Worm (Caenorhabditis elegans) whole organism, young adult: ENCODE results near the gene F38A1.8.

Source experiments
- B0261.1 ChIP-seq: sonication (generic microtip); optimal IDR thresholded peaks from 2 replicates; lab custom pipeline; 2016; ENCODE audit warnings: mild to moderate bottlenecking, missing genetic modification characterization, moderate library complexity, missing compliant biosample characterization
- C06A6.2 ChIP-seq: fragments of 200-800 bp; sonication (Bioruptor generic); conservative IDR thresholded peaks from 2 replicates; pipeline ENCODE4 v1.3.6; 2022; ENCODE audit warnings: missing genetic modification characterization, missing compliant biosample characterization
- F10E7.11 ChIP-seq: sonication (generic microtip); optimal IDR thresholded peaks from 2 replicates; lab custom pipeline; 2017; ENCODE audit warnings: mild to moderate bottlenecking, missing genetic modification characterization, moderate library complexity, missing compliant biosample characterization
- F37B4.10 ChIP-seq: fragments of 200-800 bp; sonication (Bioruptor generic); IDR thresholded peaks from 2 replicates; pipeline ENCODE4 v1.3.6; 2022; ENCODE audit warnings: missing genetic modification characterization, missing compliant biosample characterization
- F39B2.1 ChIP-seq: fragments of 200-800 bp; sonication (Bioruptor generic); IDR thresholded peaks from 2 replicates; pipeline ENCODE4 v1.3.6; 2022; ENCODE audit warnings: missing genetic modification reagents, missing genetic modification characterization, missing compliant biosample characterization
- F52B5.7 ChIP-seq: sonication (generic microtip); optimal IDR thresholded peaks from 2 replicates; lab custom pipeline; 2016; ENCODE audit warnings: mild to moderate bottlenecking, missing genetic modification characterization, missing compliant biosample characterization
- F55B11.4 ChIP-seq: sonication (generic microtip); optimal IDR thresholded peaks from 2 replicates; lab custom pipeline; 2016; ENCODE audit warnings: missing compliant biosample characterization, missing genetic modification characterization, borderline replicate concordance; ENCODE audit not compliant: insufficient read depth
- K11D2.4 ChIP-seq: fragments of 200-800 bp; sonication (Bioruptor generic); IDR thresholded peaks from 2 replicates; pipeline ENCODE4 v1.3.6; 2022; ENCODE audit warnings: missing genetic modification reagents, missing genetic modification characterization, missing compliant biosample characterization
- T07F8.4 ChIP-seq: sonication (generic microtip); optimal IDR thresholded peaks from 2 replicates; lab custom pipeline; 2016; ENCODE audit warnings: mild to moderate bottlenecking, missing genetic modification characterization, moderate library complexity, missing compliant biosample characterization
- Y79H2A.3 ChIP-seq: fragments of 200-800 bp; sonication (Bioruptor generic); conservative IDR thresholded peaks from 2 replicates; pipeline ENCODE4 v1.3.6; 2022; ENCODE audit warnings: missing genetic modification reagents, missing genetic modification characterization, missing compliant biosample characterization
- Y95B8A.8 ChIP-seq: fragments of 200-800 bp; sonication (Bioruptor generic); IDR thresholded peaks from 2 replicates; pipeline ENCODE4 v1.3.6; 2022; ENCODE audit warnings: missing genetic modification reagents, missing genetic modification characterization, missing compliant biosample characterization
- ZK185.1 ChIP-seq: sonication (generic microtip); optimal IDR thresholded peaks from 2 replicates; lab custom pipeline; 2016; ENCODE audit warnings: mild to moderate bottlenecking, missing genetic modification characterization, missing compliant biosample characterization; ENCODE audit not compliant: poor library complexity, severe bottlenecking
- attf-3 ChIP-seq: fragments of 200-800 bp; sonication (Bioruptor generic); conservative IDR thresholded peaks from 2 replicates; pipeline ENCODE4 v1.3.6; 2022; ENCODE audit warnings: missing genetic modification reagents, missing genetic modification characterization, missing compliant biosample characterization
- attf-5 ChIP-seq: fragments of 200-800 bp; sonication (Bioruptor generic); optimal IDR thresholded peaks from 2 replicates; lab custom pipeline; 2018; ENCODE audit warnings: mild to moderate bottlenecking, missing genetic modification characterization, missing compliant biosample characterization
- attf-6 ChIP-seq: fragments of 200-800 bp; sonication (Bioruptor generic); IDR thresholded peaks from 2 replicates; pipeline ENCODE4 v1.3.6; 2022; ENCODE audit warnings: missing genetic modification reagents, missing genetic modification characterization, missing compliant biosample characterization
- bed-2 ChIP-seq: fragments of 200-800 bp; sonication (Bioruptor generic); IDR thresholded peaks from 2 replicates; pipeline ENCODE4 v1.3.6; 2022; ENCODE audit warnings: missing genetic modification reagents, missing genetic modification characterization, missing compliant biosample characterization
- ccch-3 ChIP-seq: fragments of 200-800 bp; sonication (Bioruptor generic); optimal IDR thresholded peaks from 2 replicates; lab custom pipeline; 2018; ENCODE audit warnings: mild to moderate bottlenecking, missing genetic modification characterization, missing compliant biosample characterization
- cebp-2 ChIP-seq: fragments of 200-800 bp; sonication (Bioruptor generic); IDR thresholded peaks from 2 replicates; pipeline ENCODE4 v1.3.6; 2022; ENCODE audit warnings: missing genetic modification characterization, missing compliant biosample characterization
- ceh-100 ChIP-seq: fragments of 200-800 bp; sonication (Bioruptor generic); IDR thresholded peaks from 2 replicates; pipeline ENCODE4 v1.3.6; 2022; ENCODE audit warnings: missing genetic modification reagents, missing genetic modification characterization, missing compliant biosample characterization
- ceh-40 ChIP-seq: fragments of 200-800 bp; sonication (Bioruptor generic); IDR thresholded peaks from 2 replicates; pipeline ENCODE4 v1.3.6; 2022; ENCODE audit warnings: missing genetic modification characterization, missing compliant biosample characterization
- ceh-79 ChIP-seq: sonication (generic microtip); optimal IDR thresholded peaks from 2 replicates; lab custom pipeline; 2017; ENCODE audit warnings: mild to moderate bottlenecking, missing genetic modification characterization, missing compliant biosample characterization
- dox-1 ChIP-seq: fragments of 200-800 bp; sonication (Bioruptor generic); IDR thresholded peaks from 2 replicates; pipeline ENCODE4 v1.3.6; 2022; ENCODE audit warnings: missing genetic modification reagents, missing genetic modification characterization, missing compliant biosample characterization
- egl-18 ChIP-seq: fragments of 200-800 bp; sonication (Bioruptor generic); IDR thresholded peaks from 2 replicates; pipeline ENCODE4 v1.3.6; 2022; ENCODE audit warnings: missing genetic modification reagents, missing genetic modification characterization, missing compliant biosample characterization
- egrh-3 ChIP-seq: fragments of 200-800 bp; sonication (Bioruptor generic); IDR thresholded peaks from 2 replicates; pipeline ENCODE4 v1.3.6; 2022; ENCODE audit warnings: missing genetic modification reagents, missing genetic modification characterization, missing compliant biosample characterization
- ekl-4 ChIP-seq: fragments of 200-800 bp; sonication (Bioruptor generic); IDR thresholded peaks from 2 replicates; pipeline ENCODE4 v1.3.6; 2022; ENCODE audit warnings: missing genetic modification reagents, missing genetic modification characterization, missing compliant biosample characterization
- him-1 ChIP-seq: sonication (generic microtip); optimal IDR thresholded peaks from 2 replicates; lab custom pipeline; 2016; ENCODE audit warnings: missing genotype, missing genetic modification reagents, missing genetic modification characterization, missing compliant biosample characterization
- hlh-12 ChIP-seq: sonication (generic microtip); optimal IDR thresholded peaks from 2 replicates; lab custom pipeline; 2016; ENCODE audit warnings: missing genetic modification characterization, missing compliant biosample characterization
- hmg-1.2 ChIP-seq: fragments of 200-800 bp; sonication (Bioruptor generic); IDR thresholded peaks from 2 replicates; pipeline ENCODE4 v1.3.6; 2022; ENCODE audit warnings: missing genetic modification reagents, missing genetic modification characterization, missing compliant biosample characterization
- hrde-1 ChIP-seq: sonication (generic microtip); optimal IDR thresholded peaks from 2 replicates; lab custom pipeline; 2016; ENCODE audit warnings: missing genetic modification characterization, mild to moderate bottlenecking, missing compliant biosample characterization, moderate library complexity, missing genotype, missing genetic modification reagents, borderline replicate concordance
- madf-3 ChIP-seq: fragments of 200-800 bp; sonication (Bioruptor generic); IDR thresholded peaks from 2 replicates; pipeline ENCODE4 v1.3.6; 2022; ENCODE audit warnings: missing genetic modification reagents, missing genetic modification characterization, missing compliant biosample characterization
- madf-6 ChIP-seq: fragments of 200-800 bp; sonication (Bioruptor generic); IDR thresholded peaks from 2 replicates; pipeline ENCODE4 v1.3.6; 2022; ENCODE audit warnings: missing genetic modification reagents, missing genetic modification characterization, missing compliant biosample characterization
- mes-4 ChIP-seq: sonication (generic microtip); optimal IDR thresholded peaks from 2 replicates; lab custom pipeline; 2016; ENCODE audit warnings: missing genotype, missing genetic modification characterization, missing compliant biosample characterization
- nfya-2 ChIP-seq: fragments of 200-800 bp; sonication (Bioruptor generic); IDR thresholded peaks from 2 replicates; pipeline ENCODE4 v1.3.6; 2022; ENCODE audit warnings: missing genetic modification reagents, missing genetic modification characterization, missing compliant biosample characterization
- nfyb-1 ChIP-seq: fragments of 200-800 bp; sonication (Bioruptor generic); IDR thresholded peaks from 2 replicates; pipeline ENCODE4 v1.3.6; 2022; ENCODE audit warnings: missing genetic modification reagents, missing genetic modification characterization, missing compliant biosample characterization
- nhr-179 ChIP-seq: sonication (generic microtip); optimal IDR thresholded peaks from 2 replicates; lab custom pipeline; 2016; ENCODE audit warnings: mild to moderate bottlenecking, missing genetic modification characterization, missing compliant biosample characterization
- nhr-90 ChIP-seq: sonication (generic microtip); optimal IDR thresholded peaks from 2 replicates; lab custom pipeline; 2016; ENCODE audit warnings: missing genotype, mild to moderate bottlenecking, missing genetic modification characterization, missing compliant biosample characterization
- rcor-1 ChIP-seq: fragments of 200-800 bp; sonication (Bioruptor generic); IDR thresholded peaks from 2 replicates; pipeline ENCODE4 v1.3.6; 2022; ENCODE audit warnings: missing genetic modification reagents, missing genetic modification characterization, missing compliant biosample characterization
- rpc-1 ChIP-seq, 2 experiments: fragments of 150-350 bp in 1 of 2; sonication (generic microtip) in 1 of 2; optimal IDR thresholded peaks; 2 replicates each; lab custom pipeline; 2014 to 2018; ENCODE audit warnings: missing biosample characterization in 1 of 2, missing genetic modification characterization in 1 of 2, missing genetic modification reagents in 1 of 2, missing genotype in 1 of 2
- zfh-2 ChIP-seq: fragments of 200-800 bp; sonication (Bioruptor generic); conservative IDR thresholded peaks from 2 replicates; pipeline ENCODE4 v1.3.6; 2022; ENCODE audit warnings: missing genetic modification reagents, missing genetic modification characterization, missing compliant biosample characterization
- ztf-26 ChIP-seq: sonication (generic microtip); optimal IDR thresholded peaks from 2 replicates; lab custom pipeline; 2017; ENCODE audit warnings: missing genetic modification characterization, missing compliant biosample characterization
- ztf-28 ChIP-seq: fragments of 200-800 bp; sonication (Bioruptor generic); IDR thresholded peaks from 2 replicates; pipeline ENCODE4 v1.3.6; 2022; ENCODE audit warnings: missing genetic modification reagents, missing genetic modification characterization, missing compliant biosample characterization

F38A1.8 gene

DNA sequence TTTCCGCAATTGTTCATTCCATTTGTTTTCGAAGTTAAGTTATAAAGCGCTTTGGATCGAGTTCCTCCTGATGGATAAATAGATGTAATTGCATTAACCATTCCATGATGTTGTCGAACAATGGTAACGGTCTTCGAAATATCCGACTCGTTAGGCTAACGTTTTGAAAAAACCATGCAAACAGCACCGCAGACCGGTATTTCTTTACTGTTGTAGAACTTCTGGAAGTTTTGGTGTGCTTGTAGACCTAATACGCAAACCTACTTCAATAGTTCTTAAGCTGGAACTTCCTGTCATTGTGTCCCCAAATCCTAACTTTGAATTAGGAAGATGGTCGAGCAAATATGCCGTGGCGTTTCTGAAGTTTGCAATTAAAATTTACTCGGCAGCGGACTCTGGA lies 5.6 kb upstream of the F38A1.8 start, which contains the start of gene F38A1.9:
F38A1.9 (minus strand) TSS at position 101 of the 400 bp plus-strand sequence.
- TF ChIP-seq attf-3 (GFP tag; lab: Robert Waterston, UW) (no peak), Y95B8A.8 (no peak), F55B11.4 (tag; lab: Kevin White, UChicago) (no peak), nfya-2 (GFP tag; lab: Robert Waterston, UW) (no peak), attf-6 (GFP tag; lab: Robert Waterston, UW) (no peak), zfh-2 (GFP tag; lab: Robert Waterston, UW) (no peak), rpc-1 (optimal IDR thresholded peaks at IDR 0.05; lab: Kevin White, UChicago) (no peak), rpc-1 (tag; optimal IDR thresholded peaks at IDR 0.05; lab: Kevin White, UChicago) (no peak), nfyb-1 (no peak), egrh-3 (GFP tag; lab: Robert Waterston, UW) (no peak), hmg-1.2 (GFP tag; lab: Robert Waterston, UW) (no peak), bed-2 (GFP tag; lab: Robert Waterston, UW) (no peak), cebp-2 (GFP tag; lab: Robert Waterston, UW) (no peak), attf-5 (GFP tag; lab: Kevin White, UChicago) (no peak)

DNA sequence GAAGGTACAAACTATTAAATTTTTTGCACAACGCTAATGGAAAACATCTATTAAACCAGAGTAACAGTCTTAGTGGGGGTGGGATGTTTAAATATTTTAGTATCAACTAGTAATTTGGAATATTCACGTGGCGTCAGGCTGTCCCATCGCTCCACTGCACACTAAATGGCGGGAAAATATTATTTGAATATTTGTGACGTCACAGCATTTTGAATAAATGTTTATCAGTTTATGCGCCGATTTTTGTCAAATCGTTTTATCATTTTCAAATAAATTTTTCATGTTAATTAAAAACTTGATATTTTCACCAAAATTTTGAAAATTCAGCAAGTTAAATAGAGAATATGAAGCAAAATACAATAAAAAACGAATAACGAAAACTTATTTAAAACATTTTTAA lies 3.6 kb upstream of the F38A1.8 start, which contains the start of gene F38A1.15:
F38A1.15 (minus strand) TSS at position 101 of the 400 bp plus-strand sequence.
- TF ChIP-seq ceh-40 (GFP tag; lab: Robert Waterston, UW) (no peak), madf-6 (no peak), madf-3 (no peak), ZK185.1 (no peak), T07F8.4 (tag; lab: Kevin White, UChicago) (no peak), ceh-100 (GFP tag; lab: Robert Waterston, UW) (no peak)

- TF ChIP-seq F37B4.10 (GFP tag; lab: Robert Waterston, UW): no peak
- TF ChIP-seq rcor-1 (GFP tag; lab: Robert Waterston, UW): no peak
- TF ChIP-seq hmg-1.2 (GFP tag; lab: Robert Waterston, UW): no peak
- no peak for TF ChIP-seq ekl-4 (GFP tag; lab: Robert Waterston, UW)
- TF ChIP-seq F52B5.7 (tag; lab: Kevin White, UChicago): no peak
- TF ChIP-seq ztf-28 (GFP tag; lab: Robert Waterston, UW): no peak
- TF ChIP-seq mes-4 (tag; lab: Kevin White, UChicago): no peak
- no peak for TF ChIP-seq F39B2.1 (GFP tag; lab: Robert Waterston, UW)
- no peak for TF ChIP-seq F55B11.4 (tag; lab: Kevin White, UChicago)
Observed at ce11 chrIV:1238147-1238546, 1.5 kb downstream of the F38A1.8 start.

DNA sequence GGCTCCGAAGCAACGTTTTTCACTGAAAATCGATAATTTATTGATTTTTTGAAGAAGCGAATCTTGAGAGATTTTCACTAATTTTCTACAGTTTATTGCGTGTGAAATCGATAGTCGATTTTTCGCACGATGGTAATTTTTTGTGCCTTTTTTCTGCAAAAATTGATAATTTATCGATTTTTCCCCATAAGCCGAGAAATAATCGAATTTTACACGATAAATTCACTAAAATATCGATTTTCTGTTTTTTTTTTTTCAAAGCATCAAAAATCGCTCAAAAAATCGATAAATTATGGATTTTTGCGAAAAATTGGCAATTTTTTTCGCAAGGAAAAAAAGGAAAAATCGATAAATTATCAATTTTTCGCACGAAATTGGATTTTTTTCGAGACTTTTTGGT lies 3.9 kb downstream of the F38A1.8 start:
- TF ChIP-seq hlh-12 (tag; lab: Kevin White, UChicago): no peak
- no peak for TF ChIP-seq F10E7.11 (tag; lab: Kevin White, UChicago)
- TF ChIP-seq nhr-90 (tag; lab: Kevin White, UChicago): no peak

- TF ChIP-seq B0261.1 (tag; lab: Kevin White, UChicago) (no peak), C06A6.2 (no peak), nhr-179 (no peak), egl-18 (no peak), hrde-1 (tag; lab: Kevin White, UChicago) (no peak), ceh-79 (tag; lab: Kevin White, UChicago) (no peak), him-1 (tag; lab: Kevin White, UChicago) (no peak), K11D2.4 (no peak), Y79H2A.3 (GFP tag; lab: Robert Waterston, UW) (no peak), hmg-1.2 (GFP tag; lab: Robert Waterston, UW) (no peak), mes-4 (tag; lab: Kevin White, UChicago) (no peak), ccch-3 (GFP tag; lab: Kevin White, UChicago) (no peak), dox-1 (GFP tag; lab: Robert Waterston, UW) (no peak), ceh-100 (GFP tag; lab: Robert Waterston, UW) (no peak), ztf-26 (no peak), ztf-28 (GFP tag; lab: Robert Waterston, UW) (no peak), Y95B8A.8 (no peak)
Observed at ce11 chrIV:1234780-1235179, 4.9 kb downstream of the F38A1.8 start.
